Fruit fly (Drosophila melanogaster) whole organism, wandering third instar larva: ENCODE results near the gene Cka.

Source experiments
- Abd-B ChIP-seq: fragments of >200 bp; optimal IDR thresholded peaks from 2 replicates; lab custom pipeline; 2017; ENCODE audit warnings: missing biosample characterization, missing genetic modification characterization
- CG32264 ChIP-seq: fragments of 200-800 bp; sonication (Bioruptor generic); optimal IDR thresholded peaks from 2 replicates; lab custom pipeline; 2016; ENCODE audit warnings: missing biosample characterization, missing genetic modification characterization
- CG9705 ChIP-seq: fragments of 200-800 bp; sonication (Bioruptor generic); optimal IDR thresholded peaks from 2 replicates; lab custom pipeline; 2018; ENCODE audit warnings: missing biosample characterization, mild to moderate bottlenecking, missing genetic modification characterization
- CrebA ChIP-seq: fragments of 200-800 bp; sonication (Bioruptor generic); optimal IDR thresholded peaks from 2 replicates; lab custom pipeline; 2016; ENCODE audit warnings: missing biosample characterization, mild to moderate bottlenecking, missing genetic modification characterization, borderline replicate concordance
- Dfd ChIP-seq: fragments of >200 bp; optimal IDR thresholded peaks from 2 replicates; lab custom pipeline; 2017; ENCODE audit warnings: missing biosample characterization, missing genetic modification characterization
- Dif ChIP-seq: fragments of 200-275, 200-300 bp; sonication (Bioruptor generic); optimal IDR thresholded peaks from 2 replicates; lab custom pipeline; 2018; ENCODE audit warnings: missing biosample characterization, missing genetic modification characterization; ENCODE audit not compliant: partially characterized antibody
- GATAd ChIP-seq: sonication (Bioruptor generic); optimal IDR thresholded peaks from 2 replicates; lab custom pipeline; 2016; ENCODE audit warnings: missing biosample characterization, missing genetic modification characterization
- HLH106 ChIP-seq: fragments of 200-800 bp; optimal IDR thresholded peaks from 3 replicates; lab custom pipeline; 2019; ENCODE audit warnings: missing biosample characterization, mild to moderate bottlenecking, missing genetic modification characterization, moderate library complexity
- Hnf4 ChIP-seq: fragments of 200-800 bp; sonication (Bioruptor generic); optimal IDR thresholded peaks from 2 replicates; lab custom pipeline; 2016; ENCODE audit warnings: missing biosample characterization, mild to moderate bottlenecking, missing genetic modification characterization
- Hr78 ChIP-seq: fragments of >200 bp; optimal IDR thresholded peaks from 2 replicates; lab custom pipeline; 2017; ENCODE audit warnings: missing biosample characterization, missing genetic modification characterization
- Hr83 ChIP-seq: fragments of 200-300 bp; sonication (Bioruptor generic); optimal IDR thresholded peaks from 2 replicates; lab custom pipeline; 2016; ENCODE audit warnings: missing biosample characterization, mild to moderate bottlenecking, missing genetic modification characterization, moderate library complexity; ENCODE audit not compliant: poor library complexity, severe bottlenecking
- Jra ChIP-seq: sonication (Bioruptor generic); optimal IDR thresholded peaks from 2 replicates; lab custom pipeline; 2016; ENCODE audit warnings: missing biosample characterization, missing genetic modification characterization
- Mio ChIP-seq: sonication (Bioruptor generic); optimal IDR thresholded peaks from 2 replicates; lab custom pipeline; 2016; ENCODE audit warnings: missing biosample characterization, missing genetic modification characterization
- Myc ChIP-seq: fragments of >200 bp; optimal IDR thresholded peaks from 2 replicates; lab custom pipeline; 2017
- N ChIP-seq: fragments of >200 bp; optimal IDR thresholded peaks from 2 replicates; lab custom pipeline; 2018; ENCODE audit warnings: missing biosample characterization, missing external identifiers, missing genetic modification characterization
- OdsH ChIP-seq: fragments of 200-800 bp; sonication (Bioruptor generic); optimal IDR thresholded peaks from 2 replicates; lab custom pipeline; 2016; ENCODE audit warnings: missing biosample characterization, mild to moderate bottlenecking, missing genetic modification characterization
- Rel ChIP-seq, 2 experiments: fragments of 200-800 bp; sonication (Bioruptor generic) in 1 of 2; optimal IDR thresholded peaks; 2 replicates in 1 of 2; 3 replicates in 1 of 2; lab custom pipeline; 2016 to 2019; ENCODE audit warnings: mild to moderate bottlenecking in 2 of 2, missing biosample characterization in 2 of 2, missing genetic modification characterization in 2 of 2, moderate library complexity in 1 of 2
- Sp1 ChIP-seq: fragments of 200-800 bp; sonication (Bioruptor generic); optimal IDR thresholded peaks from 3 replicates; lab custom pipeline; 2019; ENCODE audit warnings: missing biosample characterization, mild to moderate bottlenecking, missing genetic modification characterization, moderate library complexity
- Vsx2 ChIP-seq: fragments of 200-300, 225-300 bp; sonication (Bioruptor generic); optimal IDR thresholded peaks from 2 replicates; lab custom pipeline; 2018; ENCODE audit warnings: missing biosample characterization, missing genetic modification characterization; ENCODE audit not compliant: partially characterized antibody
- br ChIP-seq: fragments of 200-800 bp; sonication (Bioruptor generic); optimal IDR thresholded peaks from 2 replicates; lab custom pipeline; 2016; ENCODE audit warnings: missing biosample characterization, missing genetic modification characterization
- brk ChIP-seq: fragments of 200-800 bp; sonication (Bioruptor generic); optimal IDR thresholded peaks from 2 replicates; lab custom pipeline; 2016; ENCODE audit warnings: missing biosample characterization, mild to moderate bottlenecking, missing genetic modification characterization
- dl ChIP-seq, 2 experiments: fragments of 175-275, 200-275 bp in 1 of 2; fragments of 200-275 bp in 1 of 2; sonication (Bioruptor generic); optimal IDR thresholded peaks; lab custom pipeline; 2018; ENCODE audit warnings: mild to moderate bottlenecking in 2 of 2, missing biosample characterization in 2 of 2, missing genetic modification characterization in 2 of 2, moderate library complexity in 2 of 2; ENCODE audit not compliant: partially characterized antibody in 2 of 2, insufficient read depth in 1 of 2
- dmrt93B ChIP-seq: fragments of 200-800 bp; sonication (Bioruptor generic); optimal IDR thresholded peaks from 2 replicates; lab custom pipeline; 2018; ENCODE audit warnings: missing biosample characterization, mild to moderate bottlenecking, missing genetic modification characterization
- dsf ChIP-seq: sonication (Bioruptor generic); optimal IDR thresholded peaks from 2 replicates; lab custom pipeline; 2016; ENCODE audit warnings: missing biosample characterization, missing genetic modification characterization, borderline replicate concordance
- ey ChIP-seq: fragments of 200-800 bp; sonication (Bioruptor generic); optimal IDR thresholded peaks from 2 replicates; lab custom pipeline; 2016; ENCODE audit warnings: missing biosample characterization, missing genetic modification characterization
- foxo ChIP-seq, 2 experiments: fragments of 200-800 bp; sonication (Bioruptor generic); optimal IDR thresholded peaks; 2 replicates in 1 of 2; 3 replicates in 1 of 2; lab custom pipeline; 2016 to 2017; ENCODE audit warnings: missing biosample characterization in 2 of 2, missing genetic modification characterization in 2 of 2
- fru ChIP-seq: fragments of 200-800 bp; sonication (Bioruptor generic); optimal IDR thresholded peaks from 3 replicates; lab custom pipeline; 2016; ENCODE audit warnings: missing biosample characterization, mild to moderate bottlenecking, missing genetic modification characterization
- h ChIP-seq: fragments of 200-800 bp; sonication (Bioruptor generic); optimal IDR thresholded peaks from 3 replicates; lab custom pipeline; 2016; ENCODE audit warnings: missing biosample characterization, mild to moderate bottlenecking, missing genetic modification characterization
- jim ChIP-seq: fragments of 175-275, 200-325 bp; sonication (Bioruptor generic); optimal IDR thresholded peaks from 2 replicates; lab custom pipeline; 2016; ENCODE audit warnings: missing biosample characterization, mild to moderate bottlenecking, missing genetic modification characterization
- lola ChIP-seq: fragments of >200 bp; optimal IDR thresholded peaks from 2 replicates; lab custom pipeline; 2017; ENCODE audit warnings: missing biosample characterization, missing genetic modification characterization
- pan ChIP-seq: fragments of >200 bp; optimal IDR thresholded peaks from 2 replicates; lab custom pipeline; 2017
- psq ChIP-seq: fragments of 200-800 bp; sonication (Bioruptor generic); optimal IDR thresholded peaks from 3 replicates; lab custom pipeline; 2017; ENCODE audit warnings: missing biosample characterization, mild to moderate bottlenecking, missing genetic modification characterization, moderate library complexity
- rgr ChIP-seq: fragments of 200-800 bp; sonication (Bioruptor generic); optimal IDR thresholded peaks from 3 replicates; lab custom pipeline; 2016; ENCODE audit warnings: missing biosample characterization, mild to moderate bottlenecking, missing genetic modification characterization
- sage ChIP-seq: fragments of 200-800 bp; sonication (Bioruptor generic); optimal IDR thresholded peaks from 2 replicates; lab custom pipeline; 2016; ENCODE audit warnings: missing biosample characterization, mild to moderate bottlenecking, missing genetic modification characterization
- sv ChIP-seq: fragments of 200-800 bp; sonication (Bioruptor generic); optimal IDR thresholded peaks from 3 replicates; lab custom pipeline; 2016; ENCODE audit warnings: missing biosample characterization, missing genetic modification characterization
- tai ChIP-seq: sonication (Bioruptor generic); optimal IDR thresholded peaks from 2 replicates; lab custom pipeline; 2016; ENCODE audit warnings: missing biosample characterization, missing genetic modification characterization
- usp ChIP-seq: fragments of >200 bp; optimal IDR thresholded peaks from 2 replicates; lab custom pipeline; 2017; ENCODE audit warnings: missing biosample characterization, missing genetic modification characterization
- woc ChIP-seq: sonication (Bioruptor generic); optimal IDR thresholded peaks from 2 replicates; lab custom pipeline; 2016; ENCODE audit warnings: missing biosample characterization, mild to moderate bottlenecking, missing genetic modification characterization

The Cka gene

dm6 chr2L:7993062-7993685, 37.3 kb upstream of the Cka start:
- TF ChIP-seq CG32264 (GFP tag; lab: Kevin White, UChicago): no peak
- TF ChIP-seq Hnf4 (GFP tag; lab: Kevin White, UChicago): no peak
- TF ChIP-seq Hr78 (GFP tag; lab: Kevin White, UChicago): no peak
- TF ChIP-seq Dfd: no peak
- peak; percentile 53 for TF ChIP-seq Dif
- TF ChIP-seq Vsx2 (GFP tag; lab: Kevin White, UChicago): no peak
- TF ChIP-seq psq: no peak
- no peak for TF ChIP-seq Sp1
- no peak for TF ChIP-seq rgr (GFP tag; lab: Kevin White, UChicago)
- TF ChIP-seq jim (GFP tag; lab: Kevin White, UChicago): peak; percentile 22
- TF ChIP-seq Myc (lab: Kevin White, UChicago): no peak
- no peak for TF ChIP-seq CrebA (GFP tag; lab: Kevin White, UChicago)
- TF ChIP-seq fru (GFP tag; lab: Kevin White, UChicago): no peak
- no peak for TF ChIP-seq dsf (GFP tag; lab: Kevin White, UChicago)
- TF ChIP-seq woc (GFP tag; lab: Kevin White, UChicago): no peak
- no peak for TF ChIP-seq N (GFP tag; lab: Kevin White, UChicago)
- TF ChIP-seq tai (GFP tag; lab: Kevin White, UChicago): no peak
- TF ChIP-seq dmrt93B (GFP tag; lab: Kevin White, UChicago): no peak
- TF ChIP-seq Jra (GFP tag; lab: Kevin White, UChicago): no peak
- peak; percentile 6 for TF ChIP-seq HLH106 (tag; lab: Kevin White, UChicago)
- no peak for TF ChIP-seq Abd-B (GFP tag; lab: Kevin White, UChicago)
- no peak for TF ChIP-seq Mio
- no peak for TF ChIP-seq OdsH (GFP tag; lab: Kevin White, UChicago)
- no peak for TF ChIP-seq usp (GFP tag; lab: Kevin White, UChicago)
- no peak for TF ChIP-seq Hr83
- no peak for TF ChIP-seq GATAd
- TF ChIP-seq br (GFP tag; lab: Kevin White, UChicago): no peak
- no peak for TF ChIP-seq ey (GFP tag; lab: Kevin White, UChicago)
- TF ChIP-seq h (GFP tag; lab: Kevin White, UChicago): no peak
- TF ChIP-seq foxo (GFP tag; optimal IDR thresholded peaks at IDR 0.05; lab: Kevin White, UChicago): no peak
- TF ChIP-seq Rel (GFP tag; optimal IDR thresholded peaks at IDR 0.05; lab: Kevin White, UChicago): no peak
- peak; percentile 94 for TF ChIP-seq Rel (tag; optimal IDR thresholded peaks at IDR 0.05; lab: Kevin White, UChicago)
- no peak for TF ChIP-seq pan
- no peak for TF ChIP-seq brk
- TF ChIP-seq CG9705: no peak

- TF ChIP-seq psq (peak; percentile 84), CG32264 (GFP tag; lab: Kevin White, UChicago) (peak; percentile 69), h (GFP tag; lab: Kevin White, UChicago) (peak; percentile 98), Hr83 (peak; percentile 83), fru (GFP tag; lab: Kevin White, UChicago) (peak; percentile 97), ey (GFP tag; lab: Kevin White, UChicago) (peak; percentile 41), usp (GFP tag; lab: Kevin White, UChicago) (no peak), dsf (GFP tag; lab: Kevin White, UChicago) (no peak), sage (peak; percentile 93), Jra (GFP tag; lab: Kevin White, UChicago) (peak; percentile 8), tai (GFP tag; lab: Kevin White, UChicago) (no peak), Myc (lab: Kevin White, UChicago) (peak; percentile 43), CrebA (GFP tag; lab: Kevin White, UChicago) (peak; percentile 88), HLH106 (tag; lab: Kevin White, UChicago) (peak; percentile 85), N (GFP tag; lab: Kevin White, UChicago) (no peak), Hnf4 (GFP tag; lab: Kevin White, UChicago) (peak; percentile 43), Abd-B (GFP tag; lab: Kevin White, UChicago) (no peak), Rel (GFP tag; optimal IDR thresholded peaks at IDR 0.05; lab: Kevin White, UChicago) (peak; percentile 82), Rel (tag; optimal IDR thresholded peaks at IDR 0.05; lab: Kevin White, UChicago) (peak; percentile 45), Mio (no peak), woc (GFP tag; lab: Kevin White, UChicago) (peak; percentile 99), dl (GFP tag; optimal IDR thresholded peaks at IDR 0.05; lab: Kevin White, UChicago; ENCODE audit: insufficient read depth in 1 of 2, partially characterized antibody in 2 of 2) (peak; percentile 8 to 27), br (GFP tag; lab: Kevin White, UChicago) (peak; percentile 35), Dfd (no peak), jim (GFP tag; lab: Kevin White, UChicago) (peak; percentile 33), lola (GFP tag; lab: Kevin White, UChicago) (no peak), Hr78 (GFP tag; lab: Kevin White, UChicago) (no peak), rgr (GFP tag; lab: Kevin White, UChicago) (peak; percentile 93), sv (peak; percentile 83), OdsH (GFP tag; lab: Kevin White, UChicago) (peak; percentile 48), brk (peak; percentile 72), dmrt93B (GFP tag; lab: Kevin White, UChicago) (peak; percentile 93), CG9705 (peak; percentile 92), Sp1 (peak; percentile 16), Dif (no peak), Vsx2 (GFP tag; lab: Kevin White, UChicago) (peak; percentile 49), GATAd (no peak), foxo (GFP tag; optimal IDR thresholded peaks at IDR 0.05; lab: Kevin White, UChicago) (peak; percentile 33 to 98), pan (no peak)
Measured at dm6 chr2L:7993984-7994854, 36.3 kb upstream of the Cka start, which contains the start of gene pes. TSS of gene pes (minus strand) at chr2L:7994184.
